Worm (Caenorhabditis elegans) whole organism, L4/young adult: Measurements from ENCODE around the gene ZK632.4.

Experiments
- W03F9.2 ChIP-seq: fragments of 150-350 bp; optimal IDR thresholded peaks from 2 replicates; lab custom pipeline; 2014; ENCODE audit warnings: missing biosample characterization, missing genetic modification characterization
- him-1 ChIP-seq: sonication (generic microtip); optimal IDR thresholded peaks from 2 replicates; lab custom pipeline; 2016; ENCODE audit warnings: missing genotype, missing genetic modification reagents, missing genetic modification characterization, missing compliant biosample characterization

DNA sequence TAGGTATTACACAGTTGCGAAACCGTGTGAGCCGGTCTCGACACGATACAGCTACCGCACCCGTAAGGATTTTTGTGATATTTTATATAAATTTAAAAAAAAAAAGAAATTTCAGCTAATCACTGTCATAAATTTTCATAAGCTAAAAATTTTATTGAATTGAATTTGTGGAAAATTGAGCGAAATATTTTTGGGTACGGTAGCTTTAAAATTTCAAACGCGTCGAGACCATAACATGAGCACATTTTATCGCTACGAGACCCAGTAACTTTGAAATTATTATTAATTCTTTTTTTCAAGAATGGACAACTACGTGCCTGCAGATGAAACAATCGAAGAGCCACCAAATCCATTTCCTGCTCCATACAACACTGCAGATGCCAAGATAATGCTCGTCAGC is 5.9 kb upstream of the ZK632.4 start, which contains the start of gene ZK632.14:
- TF ChIP-seq W03F9.2 (tag; lab: Kevin White, UChicago) = no peak
- TF ChIP-seq him-1 (tag; lab: Kevin White, UChicago) = no peak
